Fruit fly (Drosophila melanogaster) whole organism, embryonic: Measurements from ENCODE around the gene Tsc1.

ENCODE experiments used
- Asciz ChIP-seq: fragments of 200-800 bp; sonication (Bioruptor generic); optimal IDR thresholded peaks from 2 replicates; lab custom pipeline; 2017; ENCODE audit warnings: missing biosample characterization, mild to moderate bottlenecking, missing genetic modification characterization, missing genetic modification reagents
- B-H2 ChIP-seq: fragments of 200-800 bp; sonication (Bioruptor generic); optimal IDR thresholded peaks from 2 replicates; lab custom pipeline; 2018; ENCODE audit warnings: missing biosample characterization, mild to moderate bottlenecking, missing genetic modification characterization
- BtbVII ChIP-seq: fragments of 200-800 bp; sonication (Bioruptor generic); optimal IDR thresholded peaks from 3 replicates; lab custom pipeline; 2017; ENCODE audit warnings: missing biosample characterization, mild to moderate bottlenecking, missing genetic modification characterization
- CG10147 ChIP-seq: fragments of 200-800 bp; sonication (Bioruptor generic); optimal IDR thresholded peaks from 2 replicates; lab custom pipeline; 2019; ENCODE audit warnings: missing biosample characterization, mild to moderate bottlenecking, missing genetic modification characterization, moderate library complexity
- CG10267 ChIP-seq: fragments of 200-800 bp; sonication (Bioruptor generic); optimal IDR thresholded peaks from 2 replicates; lab custom pipeline; 2018; ENCODE audit warnings: missing biosample characterization, mild to moderate bottlenecking, missing genetic modification characterization, moderate library complexity
- CG10543 ChIP-seq: fragments of 200-800 bp; sonication (Bioruptor generic); optimal IDR thresholded peaks from 3 replicates; lab custom pipeline; 2017; ENCODE audit warnings: missing biosample characterization, mild to moderate bottlenecking, missing genetic modification characterization, moderate library complexity
- CG11696 ChIP-seq: fragments of 200-800 bp; sonication (Bioruptor generic); IDR thresholded peaks from 2 replicates; pipeline ENCODE4 v1.3.6; 2022; ENCODE audit warnings: missing biosample characterization, missing genetic modification characterization
- CG12071 ChIP-seq: fragments of 200-800 bp; sonication (Bioruptor generic); optimal IDR thresholded peaks from 3 replicates; lab custom pipeline; 2018; ENCODE audit warnings: missing biosample characterization, mild to moderate bottlenecking, missing genetic modification characterization
- CG12155 ChIP-seq: fragments of 200-800 bp; sonication (Bioruptor generic); optimal IDR thresholded peaks from 3 replicates; lab custom pipeline; 2016; ENCODE audit warnings: missing biosample characterization, missing genetic modification characterization
- CG12219 ChIP-seq: fragments of 200-800 bp; sonication (Bioruptor generic); optimal IDR thresholded peaks from 3 replicates; lab custom pipeline; 2018; ENCODE audit warnings: missing biosample characterization, mild to moderate bottlenecking, missing genetic modification characterization
- CG12299 ChIP-seq: fragments of 200-800 bp; sonication (Bioruptor generic); optimal IDR thresholded peaks from 2 replicates; lab custom pipeline; 2018; ENCODE audit warnings: missing biosample characterization, mild to moderate bottlenecking, missing genetic modification characterization
- CG12391 ChIP-seq: fragments of 200-800 bp; sonication (Bioruptor generic); optimal IDR thresholded peaks from 3 replicates; lab custom pipeline; 2018; ENCODE audit warnings: missing biosample characterization, mild to moderate bottlenecking, missing genetic modification characterization, moderate library complexity
- CG13123 ChIP-seq: fragments of 200-800 bp; sonication (Bioruptor generic); optimal IDR thresholded peaks from 2 replicates; lab custom pipeline; 2016; ENCODE audit warnings: missing biosample characterization, missing genetic modification characterization
- CG14710 ChIP-seq: fragments of 200-800 bp; sonication (Bioruptor generic); optimal IDR thresholded peaks from 3 replicates; lab custom pipeline; 2019; ENCODE audit warnings: missing biosample characterization, mild to moderate bottlenecking, missing genetic modification characterization, moderate library complexity
- CG15514 ChIP-seq: fragments of 200-800 bp; sonication (Bioruptor generic); optimal IDR thresholded peaks from 3 replicates; lab custom pipeline; 2017; ENCODE audit warnings: missing biosample characterization, missing genetic modification characterization, mild to moderate bottlenecking, moderate library complexity, missing genetic modification reagents
- CG1602 ChIP-seq: fragments of 200-800 bp; sonication (Bioruptor generic); optimal IDR thresholded peaks from 3 replicates; lab custom pipeline; 2016; ENCODE audit warnings: missing biosample characterization, missing genetic modification characterization
- CG32532 ChIP-seq: fragments of 200-800 bp; sonication (Bioruptor generic); IDR thresholded peaks from 2 replicates; pipeline ENCODE4 v1.3.6; 2022; ENCODE audit warnings: missing biosample characterization, missing genetic modification characterization
- CG3838 ChIP-seq: fragments of 200-800 bp; sonication (Bioruptor generic); optimal IDR thresholded peaks from 3 replicates; lab custom pipeline; 2016; ENCODE audit warnings: missing biosample characterization, missing genetic modification characterization
- CG4404 ChIP-seq: fragments of 200-800 bp; sonication (Bioruptor generic); IDR thresholded peaks from 2 replicates; pipeline ENCODE4 v1.3.6; 2022; ENCODE audit warnings: missing biosample characterization, missing genetic modification characterization
- CG7928 ChIP-seq: fragments of 200-800 bp; sonication (Bioruptor generic); optimal IDR thresholded peaks from 2 replicates; lab custom pipeline; 2017; ENCODE audit warnings: missing biosample characterization, mild to moderate bottlenecking, missing genetic modification characterization
- CG9609 ChIP-seq: fragments of 200-800 bp; sonication (Bioruptor generic); optimal IDR thresholded peaks from 3 replicates; lab custom pipeline; 2016; ENCODE audit warnings: missing biosample characterization, missing genetic modification characterization
- CG9817 ChIP-seq: fragments of 200-800 bp; sonication (Bioruptor generic); optimal IDR thresholded peaks from 2 replicates; lab custom pipeline; 2018; ENCODE audit warnings: missing biosample characterization, mild to moderate bottlenecking, missing genetic modification characterization, moderate library complexity
- Chrac-16 ChIP-seq: fragments of 200-800 bp; sonication (Bioruptor generic); optimal IDR thresholded peaks from 3 replicates; lab custom pipeline; 2016; ENCODE audit warnings: missing biosample characterization, missing genetic modification characterization
- CoRest ChIP-seq: fragments of 200-800 bp; sonication (Bioruptor generic); optimal IDR thresholded peaks from 3 replicates; lab custom pipeline; 2018; ENCODE audit warnings: missing biosample characterization, mild to moderate bottlenecking, missing genetic modification characterization, moderate library complexity
- Doc2 ChIP-seq: fragments of 200-800 bp; sonication (Bioruptor generic); IDR thresholded peaks from 2 replicates; pipeline ENCODE4 v1.3.6; 2022; ENCODE audit warnings: missing biosample characterization, missing genetic modification characterization
- E2f2 ChIP-seq: fragments of 200-800 bp; sonication (Bioruptor generic); IDR thresholded peaks from 2 replicates; pipeline ENCODE4 v1.3.6; 2022; ENCODE audit warnings: missing biosample characterization, missing genetic modification characterization
- Fer1 ChIP-seq: fragments of 200-800 bp; sonication (Bioruptor generic); optimal IDR thresholded peaks from 2 replicates; lab custom pipeline; 2017; ENCODE audit warnings: missing biosample characterization, mild to moderate bottlenecking, missing genetic modification characterization
- Fer2 ChIP-seq: fragments of 200-800 bp; sonication (Bioruptor generic); optimal IDR thresholded peaks from 2 replicates; lab custom pipeline; 2018; ENCODE audit warnings: missing biosample characterization, mild to moderate bottlenecking, missing genetic modification characterization, moderate library complexity
- H2.0 ChIP-seq: fragments of 200-800 bp; sonication (Bioruptor generic); IDR thresholded peaks from 2 replicates; pipeline ENCODE4 v1.3.6; 2022; ENCODE audit warnings: missing biosample characterization, missing genetic modification characterization
- HHEX ChIP-seq: fragments of 200-800 bp; sonication (Bioruptor generic); optimal IDR thresholded peaks from 3 replicates; lab custom pipeline; 2017; ENCODE audit warnings: missing biosample characterization, mild to moderate bottlenecking, missing genetic modification characterization, missing genetic modification reagents
- HmgZ ChIP-seq: fragments of 200-800 bp; sonication (Bioruptor generic); optimal IDR thresholded peaks from 2 replicates; lab custom pipeline; 2018; ENCODE audit warnings: missing biosample characterization, mild to moderate bottlenecking, missing genetic modification characterization
- Hmr ChIP-seq: fragments of 200-800 bp; sonication (Bioruptor generic); optimal IDR thresholded peaks from 3 replicates; lab custom pipeline; 2017; ENCODE audit warnings: mild to moderate bottlenecking, missing biosample characterization, missing genetic modification reagents, missing genetic modification characterization
- Hr3 ChIP-seq: fragments of 200-800 bp; sonication (Bioruptor generic); optimal IDR thresholded peaks from 3 replicates; lab custom pipeline; 2016; ENCODE audit warnings: missing biosample characterization, missing genetic modification characterization
- Lpt ChIP-seq: fragments of >200 bp; optimal IDR thresholded peaks from 2 replicates; lab custom pipeline; 2018; ENCODE audit warnings: missing biosample characterization, missing genetic modification characterization
- Sox100B ChIP-seq: fragments of 200-800 bp; sonication (Bioruptor generic); optimal IDR thresholded peaks from 3 replicates; lab custom pipeline; 2018; ENCODE audit warnings: missing biosample characterization, mild to moderate bottlenecking, missing genetic modification characterization
- Xbp1 ChIP-seq: fragments of 200-800 bp; sonication (Bioruptor generic); optimal IDR thresholded peaks from 3 replicates; lab custom pipeline; 2016; ENCODE audit warnings: missing biosample characterization, mild to moderate bottlenecking, missing genetic modification characterization
- chinmo ChIP-seq: fragments of 200-800 bp; sonication (Bioruptor generic); IDR thresholded peaks from 4 replicates; pipeline ENCODE4 v1.3.6; 2022; ENCODE audit warnings: missing biosample characterization, missing genetic modification characterization; ENCODE audit not compliant: partially characterized antibody
- jing ChIP-seq: fragments of 200-800 bp; sonication (Bioruptor generic); optimal IDR thresholded peaks from 2 replicates; lab custom pipeline; 2018; ENCODE audit warnings: missing biosample characterization, mild to moderate bottlenecking, missing genetic modification characterization
- klu ChIP-seq: fragments of 200-800 bp; sonication (Bioruptor generic); IDR thresholded peaks from 2 replicates; pipeline ENCODE4 v1.3.6; 2022; ENCODE audit warnings: missing biosample characterization, missing genetic modification characterization
- lilli ChIP-seq: fragments of 200-800 bp; sonication (Bioruptor generic); optimal IDR thresholded peaks from 3 replicates; lab custom pipeline; 2016; ENCODE audit warnings: missing biosample characterization, missing genetic modification characterization
- mld ChIP-seq: fragments of 200-800 bp; sonication (Bioruptor generic); IDR thresholded peaks from 3 replicates; pipeline ENCODE4 v1.3.6; 2022; ENCODE audit warnings: missing biosample characterization, missing genetic modification characterization; ENCODE audit not compliant: partially characterized antibody
- org-1 ChIP-seq: fragments of 200-800 bp; sonication (Bioruptor generic); optimal IDR thresholded peaks from 2 replicates; lab custom pipeline; 2017; ENCODE audit warnings: missing biosample characterization, missing genetic modification characterization
- p53 ChIP-seq: fragments of 200-800 bp; sonication (Bioruptor generic); optimal IDR thresholded peaks from 2 replicates; lab custom pipeline; 2016; ENCODE audit warnings: missing biosample characterization, missing genetic modification characterization
- phol ChIP-seq: fragments of 200-800 bp; sonication (Bioruptor generic); optimal IDR thresholded peaks from 3 replicates; lab custom pipeline; 2018; ENCODE audit warnings: missing biosample characterization, mild to moderate bottlenecking, missing genetic modification characterization, moderate library complexity
- pita ChIP-seq: fragments of 200-800 bp; sonication (Bioruptor generic); optimal IDR thresholded peaks from 2 replicates; lab custom pipeline; 2017; ENCODE audit warnings: missing biosample characterization, mild to moderate bottlenecking, missing genetic modification characterization
- row ChIP-seq: fragments of 200-800 bp; sonication (Bioruptor generic); IDR thresholded peaks from 3 replicates; pipeline ENCODE4 v1.3.6; 2022; ENCODE audit warnings: missing biosample characterization, missing genetic modification characterization
- slou ChIP-seq: fragments of 200-800 bp; sonication (Bioruptor generic); optimal IDR thresholded peaks from 3 replicates; lab custom pipeline; 2016; ENCODE audit warnings: missing biosample characterization, missing genetic modification characterization
- ttk ChIP-seq: fragments of 200-800 bp; sonication (Bioruptor generic); IDR thresholded peaks from 2 replicates; pipeline ENCODE4 v2.1.2; 2022; ENCODE audit warnings: missing biosample characterization, missing genetic modification characterization
- tx ChIP-seq: fragments of 200-800 bp; sonication (Bioruptor generic); optimal IDR thresholded peaks from 2 replicates; lab custom pipeline; 2016; ENCODE audit warnings: missing biosample characterization, missing genetic modification characterization
- vfl ChIP-seq: fragments of 200-800 bp; sonication (Bioruptor generic); optimal IDR thresholded peaks from 2 replicates; lab custom pipeline; 2016; ENCODE audit warnings: missing biosample characterization, missing genetic modification characterization

Tsc1 gene

DNA sequence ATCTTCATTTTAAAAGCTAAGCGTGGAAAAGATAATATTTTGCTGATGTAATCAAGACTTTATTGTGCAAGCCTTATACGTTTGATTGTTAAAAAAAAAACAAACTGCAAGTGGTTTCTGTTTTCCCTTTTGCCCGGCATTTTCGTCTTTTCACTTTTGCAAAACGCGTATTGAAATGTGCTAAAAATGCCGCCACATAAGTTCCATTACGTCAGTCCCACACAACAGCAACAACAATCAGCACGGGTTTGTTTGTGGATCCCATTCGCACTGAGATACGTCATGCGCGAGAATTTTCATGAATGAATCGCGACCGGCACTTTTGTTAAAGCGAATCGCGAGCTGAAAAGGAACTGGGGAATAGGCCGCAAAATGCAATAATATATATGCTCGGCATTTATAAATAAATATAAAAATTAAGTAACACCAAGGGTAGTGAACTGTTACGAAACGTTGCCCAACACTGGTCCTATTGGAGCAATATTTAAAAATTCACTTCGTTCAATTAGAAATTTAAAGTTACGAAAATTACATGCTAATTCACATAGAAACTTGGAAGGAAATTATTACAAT lies 24.0 kb upstream of the Tsc1 start (continued):
- no peak for TF ChIP-seq H2.0 (GFP tag; lab: Robert Waterston, UW)
- peak; percentile 68 for TF ChIP-seq lilli (GFP tag; lab: Kevin White, UChicago)
- peak; percentile 64 for TF ChIP-seq BtbVII (GFP tag; lab: Kevin White, UChicago)
- peak; percentile 7 for TF ChIP-seq CG9817 (tag; lab: Kevin White, UChicago)
- no peak for TF ChIP-seq row (GFP tag; lab: Robert Waterston, UW)
- peak; percentile 28 for TF ChIP-seq HHEX (GFP tag; lab: Kevin White, UChicago)
- no peak for TF ChIP-seq jing (GFP tag; lab: Kevin White, UChicago)
- TF ChIP-seq Doc2 (GFP tag; lab: Robert Waterston, UW), result no peak
- peak; percentile 92 for TF ChIP-seq CG10267
- no peak for TF ChIP-seq mld
- TF ChIP-seq CG12155, result peak; percentile 18
- TF ChIP-seq Asciz (GFP tag; lab: Kevin White, UChicago), result peak; percentile 22
- peak; percentile 4 for TF ChIP-seq CoRest
- TF ChIP-seq CG12219 (GFP tag; lab: Kevin White, UChicago), result peak; percentile 10
- no peak for TF ChIP-seq klu
- peak; percentile 19 for TF ChIP-seq Fer2 (tag; lab: Kevin White, UChicago)
- TF ChIP-seq ttk, result no peak
- TF ChIP-seq B-H2, result peak; percentile 36
- TF ChIP-seq CG4404 (GFP tag; lab: Robert Waterston, UW), result no peak
- peak; percentile 18 for TF ChIP-seq CG1602
- peak; percentile 34 for TF ChIP-seq Chrac-16
- TF ChIP-seq Hmr (GFP tag; lab: Kevin White, UChicago), result peak; percentile 50
- peak; percentile 17 for TF ChIP-seq CG14710 (tag; lab: Kevin White, UChicago)
- peak; percentile 13 for TF ChIP-seq org-1
- no peak for TF ChIP-seq CG32532 (GFP tag; lab: Robert Waterston, UW)
- peak; percentile 73 for TF ChIP-seq Xbp1
- TF ChIP-seq phol (tag; lab: Kevin White, UChicago), result peak; percentile 21
- peak; percentile 57 for TF ChIP-seq CG12391 (tag; lab: Kevin White, UChicago)
- no peak for TF ChIP-seq CG9609
- TF ChIP-seq CG13123 (GFP tag; lab: Kevin White, UChicago), result peak; percentile 8
- peak; percentile 21 for TF ChIP-seq Hr3
- no peak for TF ChIP-seq vfl (GFP tag; lab: Kevin White, UChicago)
- peak; percentile 39 for TF ChIP-seq CG3838 (GFP tag; lab: Kevin White, UChicago)
- TF ChIP-seq Lpt (GFP tag; lab: Kevin White, UChicago), result no peak
- peak; percentile 2 for TF ChIP-seq p53
- peak; percentile 24 for TF ChIP-seq Sox100B (GFP tag; lab: Kevin White, UChicago)
- TF ChIP-seq tx, result peak; percentile 11
- peak; percentile 30 for TF ChIP-seq CG10147 (GFP tag; lab: Kevin White, UChicago)
- TF ChIP-seq CG10543, result peak; percentile 4
- TF ChIP-seq chinmo (GFP tag; lab: Robert Waterston, UW), result no peak
- TF ChIP-seq Fer1 (GFP tag; lab: Kevin White, UChicago), result peak; percentile 76
- TF ChIP-seq CG11696, result no peak
- peak; percentile 5 for TF ChIP-seq CG7928 (GFP tag; lab: Kevin White, UChicago)
- TF ChIP-seq CG15514 (GFP tag; lab: Kevin White, UChicago), result peak; percentile 57
- TF ChIP-seq pita (GFP tag; lab: Kevin White, UChicago), result peak; percentile 24
- TF ChIP-seq HmgZ (tag; lab: Kevin White, UChicago), result peak; percentile 72
- TF ChIP-seq CG12071 (GFP tag; lab: Kevin White, UChicago), result peak; percentile 30
- TF ChIP-seq E2f2 (GFP tag; lab: Robert Waterston, UW), result no peak
- TF ChIP-seq CG12299, result peak; percentile 30
- TF ChIP-seq slou (GFP tag; lab: Kevin White, UChicago), result no peak
